Fruit fly (Drosophila melanogaster) whole organism, wandering third instar larva: Measurements from ENCODE around the gene ouib.
A peak's percentile ranks its signal among the peaks of the same experiment; 100 is the strongest.

Source experiments
- Abd-B ChIP-seq: fragments of >200 bp; optimal IDR thresholded peaks from 2 replicates; lab custom pipeline; 2017; ENCODE audit warnings: missing biosample characterization, missing genetic modification characterization
- CG32264 ChIP-seq: fragments of 200-800 bp; sonication (Bioruptor generic); optimal IDR thresholded peaks from 2 replicates; lab custom pipeline; 2016; ENCODE audit warnings: missing biosample characterization, missing genetic modification characterization
- CG9705 ChIP-seq: fragments of 200-800 bp; sonication (Bioruptor generic); optimal IDR thresholded peaks from 2 replicates; lab custom pipeline; 2018; ENCODE audit warnings: missing biosample characterization, mild to moderate bottlenecking, missing genetic modification characterization
- CrebA ChIP-seq: fragments of 200-800 bp; sonication (Bioruptor generic); optimal IDR thresholded peaks from 2 replicates; lab custom pipeline; 2016; ENCODE audit warnings: missing biosample characterization, mild to moderate bottlenecking, missing genetic modification characterization, borderline replicate concordance
- Dfd ChIP-seq: fragments of >200 bp; optimal IDR thresholded peaks from 2 replicates; lab custom pipeline; 2017; ENCODE audit warnings: missing biosample characterization, missing genetic modification characterization
- Dif ChIP-seq: fragments of 200-275, 200-300 bp; sonication (Bioruptor generic); optimal IDR thresholded peaks from 2 replicates; lab custom pipeline; 2018; ENCODE audit warnings: missing biosample characterization, missing genetic modification characterization; ENCODE audit not compliant: partially characterized antibody
- GATAd ChIP-seq: sonication (Bioruptor generic); optimal IDR thresholded peaks from 2 replicates; lab custom pipeline; 2016; ENCODE audit warnings: missing biosample characterization, missing genetic modification characterization
- HLH106 ChIP-seq: fragments of 200-800 bp; optimal IDR thresholded peaks from 3 replicates; lab custom pipeline; 2019; ENCODE audit warnings: missing biosample characterization, mild to moderate bottlenecking, missing genetic modification characterization, moderate library complexity
- Hnf4 ChIP-seq: fragments of 200-800 bp; sonication (Bioruptor generic); optimal IDR thresholded peaks from 2 replicates; lab custom pipeline; 2016; ENCODE audit warnings: missing biosample characterization, mild to moderate bottlenecking, missing genetic modification characterization
- Hr78 ChIP-seq: fragments of >200 bp; optimal IDR thresholded peaks from 2 replicates; lab custom pipeline; 2017; ENCODE audit warnings: missing biosample characterization, missing genetic modification characterization
- Hr83 ChIP-seq: fragments of 200-300 bp; sonication (Bioruptor generic); optimal IDR thresholded peaks from 2 replicates; lab custom pipeline; 2016; ENCODE audit warnings: missing biosample characterization, mild to moderate bottlenecking, missing genetic modification characterization, moderate library complexity; ENCODE audit not compliant: poor library complexity, severe bottlenecking
- Jra ChIP-seq: sonication (Bioruptor generic); optimal IDR thresholded peaks from 2 replicates; lab custom pipeline; 2016; ENCODE audit warnings: missing biosample characterization, missing genetic modification characterization
- Mio ChIP-seq: sonication (Bioruptor generic); optimal IDR thresholded peaks from 2 replicates; lab custom pipeline; 2016; ENCODE audit warnings: missing biosample characterization, missing genetic modification characterization
- Myc ChIP-seq: fragments of >200 bp; optimal IDR thresholded peaks from 2 replicates; lab custom pipeline; 2017
- N ChIP-seq: fragments of >200 bp; optimal IDR thresholded peaks from 2 replicates; lab custom pipeline; 2018; ENCODE audit warnings: missing biosample characterization, missing external identifiers, missing genetic modification characterization
- OdsH ChIP-seq: fragments of 200-800 bp; sonication (Bioruptor generic); optimal IDR thresholded peaks from 2 replicates; lab custom pipeline; 2016; ENCODE audit warnings: missing biosample characterization, mild to moderate bottlenecking, missing genetic modification characterization
- Rel ChIP-seq, 2 experiments: fragments of 200-800 bp; sonication (Bioruptor generic) in 1 of 2; optimal IDR thresholded peaks; 2 replicates in 1 of 2; 3 replicates in 1 of 2; lab custom pipeline; 2016 to 2019; ENCODE audit warnings: mild to moderate bottlenecking in 2 of 2, missing biosample characterization in 2 of 2, missing genetic modification characterization in 2 of 2, moderate library complexity in 1 of 2
- Sp1 ChIP-seq: fragments of 200-800 bp; sonication (Bioruptor generic); optimal IDR thresholded peaks from 3 replicates; lab custom pipeline; 2019; ENCODE audit warnings: missing biosample characterization, mild to moderate bottlenecking, missing genetic modification characterization, moderate library complexity
- Vsx2 ChIP-seq: fragments of 200-300, 225-300 bp; sonication (Bioruptor generic); optimal IDR thresholded peaks from 2 replicates; lab custom pipeline; 2018; ENCODE audit warnings: missing biosample characterization, missing genetic modification characterization; ENCODE audit not compliant: partially characterized antibody
- br ChIP-seq: fragments of 200-800 bp; sonication (Bioruptor generic); optimal IDR thresholded peaks from 2 replicates; lab custom pipeline; 2016; ENCODE audit warnings: missing biosample characterization, missing genetic modification characterization
- brk ChIP-seq: fragments of 200-800 bp; sonication (Bioruptor generic); optimal IDR thresholded peaks from 2 replicates; lab custom pipeline; 2016; ENCODE audit warnings: missing biosample characterization, mild to moderate bottlenecking, missing genetic modification characterization
- dl ChIP-seq, 2 experiments: fragments of 175-275, 200-275 bp in 1 of 2; fragments of 200-275 bp in 1 of 2; sonication (Bioruptor generic); optimal IDR thresholded peaks; lab custom pipeline; 2018; ENCODE audit warnings: mild to moderate bottlenecking in 2 of 2, missing biosample characterization in 2 of 2, missing genetic modification characterization in 2 of 2, moderate library complexity in 2 of 2; ENCODE audit not compliant: partially characterized antibody in 2 of 2, insufficient read depth in 1 of 2
- dmrt93B ChIP-seq: fragments of 200-800 bp; sonication (Bioruptor generic); optimal IDR thresholded peaks from 2 replicates; lab custom pipeline; 2018; ENCODE audit warnings: missing biosample characterization, mild to moderate bottlenecking, missing genetic modification characterization
- dsf ChIP-seq: sonication (Bioruptor generic); optimal IDR thresholded peaks from 2 replicates; lab custom pipeline; 2016; ENCODE audit warnings: missing biosample characterization, missing genetic modification characterization, borderline replicate concordance
- ey ChIP-seq: fragments of 200-800 bp; sonication (Bioruptor generic); optimal IDR thresholded peaks from 2 replicates; lab custom pipeline; 2016; ENCODE audit warnings: missing biosample characterization, missing genetic modification characterization
- foxo ChIP-seq, 2 experiments: fragments of 200-800 bp; sonication (Bioruptor generic); optimal IDR thresholded peaks; 2 replicates in 1 of 2; 3 replicates in 1 of 2; lab custom pipeline; 2016 to 2017; ENCODE audit warnings: missing biosample characterization in 2 of 2, missing genetic modification characterization in 2 of 2
- fru ChIP-seq: fragments of 200-800 bp; sonication (Bioruptor generic); optimal IDR thresholded peaks from 3 replicates; lab custom pipeline; 2016; ENCODE audit warnings: missing biosample characterization, mild to moderate bottlenecking, missing genetic modification characterization
- h ChIP-seq: fragments of 200-800 bp; sonication (Bioruptor generic); optimal IDR thresholded peaks from 3 replicates; lab custom pipeline; 2016; ENCODE audit warnings: missing biosample characterization, mild to moderate bottlenecking, missing genetic modification characterization
- jim ChIP-seq: fragments of 175-275, 200-325 bp; sonication (Bioruptor generic); optimal IDR thresholded peaks from 2 replicates; lab custom pipeline; 2016; ENCODE audit warnings: missing biosample characterization, mild to moderate bottlenecking, missing genetic modification characterization
- lola ChIP-seq: fragments of >200 bp; optimal IDR thresholded peaks from 2 replicates; lab custom pipeline; 2017; ENCODE audit warnings: missing biosample characterization, missing genetic modification characterization
- pan ChIP-seq: fragments of >200 bp; optimal IDR thresholded peaks from 2 replicates; lab custom pipeline; 2017
- psq ChIP-seq: fragments of 200-800 bp; sonication (Bioruptor generic); optimal IDR thresholded peaks from 3 replicates; lab custom pipeline; 2017; ENCODE audit warnings: missing biosample characterization, mild to moderate bottlenecking, missing genetic modification characterization, moderate library complexity
- rgr ChIP-seq: fragments of 200-800 bp; sonication (Bioruptor generic); optimal IDR thresholded peaks from 3 replicates; lab custom pipeline; 2016; ENCODE audit warnings: missing biosample characterization, mild to moderate bottlenecking, missing genetic modification characterization
- sage ChIP-seq: fragments of 200-800 bp; sonication (Bioruptor generic); optimal IDR thresholded peaks from 2 replicates; lab custom pipeline; 2016; ENCODE audit warnings: missing biosample characterization, mild to moderate bottlenecking, missing genetic modification characterization
- sv ChIP-seq: fragments of 200-800 bp; sonication (Bioruptor generic); optimal IDR thresholded peaks from 3 replicates; lab custom pipeline; 2016; ENCODE audit warnings: missing biosample characterization, missing genetic modification characterization
- tai ChIP-seq: sonication (Bioruptor generic); optimal IDR thresholded peaks from 2 replicates; lab custom pipeline; 2016; ENCODE audit warnings: missing biosample characterization, missing genetic modification characterization
- usp ChIP-seq: fragments of >200 bp; optimal IDR thresholded peaks from 2 replicates; lab custom pipeline; 2017; ENCODE audit warnings: missing biosample characterization, missing genetic modification characterization
- woc ChIP-seq: sonication (Bioruptor generic); optimal IDR thresholded peaks from 2 replicates; lab custom pipeline; 2016; ENCODE audit warnings: missing biosample characterization, mild to moderate bottlenecking, missing genetic modification characterization

Gene ouib

dm6 chr3R:8747134-8747870, 22.0 kb downstream of the ouib start, which contains the start of the genes CG9801 and Nasp:
TSS of gene CG9801 (minus strand) at chr3R:8747675.
TSS of gene Nasp (plus strand) at chr3R:8747798.
- TF ChIP-seq Myc (lab: Kevin White, UChicago) = no peak
- no peak for TF ChIP-seq CG32264 (GFP tag; lab: Kevin White, UChicago)
- TF ChIP-seq pan = no peak
- TF ChIP-seq OdsH = peak; percentile 4
- TF ChIP-seq jim = no peak
- peak; percentile 69 for TF ChIP-seq Hr83 (GFP tag; lab: Kevin White, UChicago)
- peak; percentile 10 for TF ChIP-seq br (GFP tag; lab: Kevin White, UChicago)
- peak; percentile 48 for TF ChIP-seq HLH106 (tag; lab: Kevin White, UChicago)
- no peak for TF ChIP-seq dsf (GFP tag; lab: Kevin White, UChicago)
- TF ChIP-seq Mio (GFP tag; lab: Kevin White, UChicago) = no peak
- TF ChIP-seq Abd-B (GFP tag; lab: Kevin White, UChicago) = no peak
- TF ChIP-seq sage (GFP tag; lab: Kevin White, UChicago) = no peak
- no peak for TF ChIP-seq Jra (GFP tag; lab: Kevin White, UChicago)
- TF ChIP-seq CG9705 (GFP tag; lab: Kevin White, UChicago) = no peak
- no peak for TF ChIP-seq ey (GFP tag; lab: Kevin White, UChicago)
- TF ChIP-seq rgr (GFP tag; lab: Kevin White, UChicago) = no peak
- no peak for TF ChIP-seq fru
- no peak for TF ChIP-seq psq (GFP tag; lab: Kevin White, UChicago)
- peak in 1 of 2 experiments; percentile 10 for TF ChIP-seq foxo (GFP tag; optimal IDR thresholded peaks at IDR 0.05; lab: Kevin White, UChicago)
- no peak for TF ChIP-seq CrebA (GFP tag; lab: Kevin White, UChicago)
- no peak for TF ChIP-seq N (GFP tag; lab: Kevin White, UChicago)
- no peak for TF ChIP-seq GATAd (GFP tag; lab: Kevin White, UChicago)
- no peak for TF ChIP-seq dl (GFP tag; optimal IDR thresholded peaks at IDR 0.05; lab: Kevin White, UChicago; ENCODE audit: insufficient read depth in 1 of 2, partially characterized antibody in 2 of 2)
- TF ChIP-seq h (GFP tag; lab: Kevin White, UChicago) = peak; percentile 13
- no peak for TF ChIP-seq lola (GFP tag; lab: Kevin White, UChicago)
- TF ChIP-seq sv (GFP tag; lab: Kevin White, UChicago) = no peak
- TF ChIP-seq Hr78 (GFP tag; lab: Kevin White, UChicago) = no peak
- peak; percentile 26 for TF ChIP-seq Dif (GFP tag; lab: Kevin White, UChicago)
- TF ChIP-seq Dfd (GFP tag; lab: Kevin White, UChicago) = no peak
- no peak for TF ChIP-seq brk (GFP tag; lab: Kevin White, UChicago)
- TF ChIP-seq dmrt93B = no peak
- TF ChIP-seq Hnf4 (GFP tag; lab: Kevin White, UChicago) = peak; percentile 3
- peak; percentile 18 for TF ChIP-seq Sp1 (GFP tag; lab: Kevin White, UChicago)
- no peak for TF ChIP-seq Rel (GFP tag; optimal IDR thresholded peaks at IDR 0.05; lab: Kevin White, UChicago)
- peak; percentile 46 for TF ChIP-seq Rel (tag; optimal IDR thresholded peaks at IDR 0.05; lab: Kevin White, UChicago)
- TF ChIP-seq Vsx2 (GFP tag; lab: Kevin White, UChicago) = peak; percentile 26
- no peak for TF ChIP-seq usp (GFP tag; lab: Kevin White, UChicago)
- no peak for TF ChIP-seq woc
- TF ChIP-seq tai = no peak
